Worm (Caenorhabditis elegans): ENCODE results near the gene clx-1.

Gene clx-1

DNA sequence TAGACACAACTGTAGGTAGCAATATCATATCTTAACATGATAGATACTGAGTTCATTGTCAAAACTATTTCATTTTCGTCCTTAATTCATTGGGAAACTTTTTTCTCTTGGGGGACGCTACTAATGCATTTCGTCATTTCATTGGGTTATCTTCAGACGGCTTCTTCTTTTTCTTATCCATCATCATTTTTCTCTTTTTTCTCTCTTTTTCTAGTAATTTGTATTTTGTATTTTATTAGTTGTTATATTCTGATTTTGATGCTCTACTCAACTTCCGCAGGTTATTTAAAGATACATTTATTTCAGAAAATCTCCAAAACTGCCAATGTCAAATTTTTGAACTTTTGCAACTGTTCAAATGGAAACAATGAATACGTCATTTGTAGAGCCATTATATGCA is 9.1 kb downstream of the clx-1 start, which contains the start of gene npr-35:
Gene npr-35 (plus strand): TSS at position 301 of the 400 bp plus-strand sequence.
- TF ChIP-seq nhr-11 (tag; optimal IDR thresholded peaks at IDR 0.05) (no peak), unc-62 (GFP tag; optimal IDR thresholded peaks at IDR 0.05 in 1 of 2) (peak in 1 of 2 experiments; percentile 80), unc-62 (tag; optimal IDR thresholded peaks at IDR 0.05) (no peak)

DNA sequence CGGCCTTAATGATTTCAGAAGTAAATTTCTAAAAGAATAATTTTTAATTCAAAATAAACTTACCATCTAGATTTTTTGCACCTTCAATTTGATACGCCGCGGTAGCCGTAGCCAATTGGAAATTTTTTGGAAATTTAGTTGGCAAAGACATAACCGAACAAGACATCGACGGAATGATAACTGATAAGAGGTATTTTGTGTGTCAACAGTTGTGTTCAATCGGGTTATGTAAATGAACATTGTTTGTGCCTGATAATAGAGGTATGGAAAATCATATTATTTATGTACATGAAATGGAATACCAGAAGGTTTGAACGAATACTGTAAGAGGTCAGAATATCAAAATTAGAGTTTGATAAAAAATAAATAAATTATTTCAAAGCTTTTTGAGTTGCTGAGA is 13.4 kb downstream of the clx-1 start, which contains the start of gene klo-1:
Gene klo-1 (minus strand): TSS at position 388 of the 400 bp plus-strand sequence.
- peak; percentile 96 for TF ChIP-seq pqm-1 (tag; optimal IDR thresholded peaks at IDR 0.05)
- no peak for TF ChIP-seq daf-16 (GFP tag; optimal IDR thresholded peaks at IDR 0.05)
- TF ChIP-seq daf-16 (tag; optimal IDR thresholded peaks at IDR 0.05) = peak; percentile 93
- TF ChIP-seq lsy-2 (tag; optimal IDR thresholded peaks at IDR 0.05) = no peak
- TF ChIP-seq dpl-1 (GFP tag; optimal IDR thresholded peaks at IDR 0.05) = no peak
- no peak for TF ChIP-seq php-3 (GFP tag; IDR thresholded peaks at IDR 0.05)
- peak; percentile 7; the same call in 1 of the 2 replicates for TF ChIP-seq dmd-6 (GFP tag; IDR thresholded peaks at IDR 0.05)
- no peak for TF ChIP-seq F37D6.2 (tag; optimal IDR thresholded peaks at IDR 0.05)
- TF ChIP-seq unc-39 (tag; optimal IDR thresholded peaks at IDR 0.05) = no peak
- no peak for TF ChIP-seq duxl-1 (tag; optimal IDR thresholded peaks at IDR 0.05; ENCODE audit: poor library complexity)
- TF ChIP-seq mdl-1 (tag; optimal IDR thresholded peaks at IDR 0.05) = no peak
- TF ChIP-seq attf-4 (tag; optimal IDR thresholded peaks at IDR 0.05) = no peak
- no peak for TF ChIP-seq hlh-11 (tag; optimal IDR thresholded peaks at IDR 0.05)
- no peak for TF ChIP-seq saeg-2 (GFP tag; IDR thresholded peaks at IDR 0.05)
- TF ChIP-seq fos-1 (tag; optimal IDR thresholded peaks at IDR 0.05) = no peak
- TF ChIP-seq ctbp-1 (GFP tag; IDR thresholded peaks at IDR 0.05) = no peak
- TF ChIP-seq daf-12 (tag; optimal IDR thresholded peaks at IDR 0.05) = no peak
- TF ChIP-seq ceh-62 (tag; optimal IDR thresholded peaks at IDR 0.05) = no peak
- TF ChIP-seq nhr-237 (tag; optimal IDR thresholded peaks at IDR 0.05) = no peak
- peak in 1 of 2 experiments; percentile 26 for TF ChIP-seq unc-62 (GFP tag; optimal IDR thresholded peaks at IDR 0.05 in 1 of 2)
- TF ChIP-seq unc-62 (tag; optimal IDR thresholded peaks at IDR 0.05) = no peak
- TF ChIP-seq nhr-28 (tag; optimal IDR thresholded peaks at IDR 0.05) = peak; percentile 80
- TF ChIP-seq Y48G9A.11 (GFP tag; IDR thresholded peaks at IDR 0.05) = no peak

DNA sequence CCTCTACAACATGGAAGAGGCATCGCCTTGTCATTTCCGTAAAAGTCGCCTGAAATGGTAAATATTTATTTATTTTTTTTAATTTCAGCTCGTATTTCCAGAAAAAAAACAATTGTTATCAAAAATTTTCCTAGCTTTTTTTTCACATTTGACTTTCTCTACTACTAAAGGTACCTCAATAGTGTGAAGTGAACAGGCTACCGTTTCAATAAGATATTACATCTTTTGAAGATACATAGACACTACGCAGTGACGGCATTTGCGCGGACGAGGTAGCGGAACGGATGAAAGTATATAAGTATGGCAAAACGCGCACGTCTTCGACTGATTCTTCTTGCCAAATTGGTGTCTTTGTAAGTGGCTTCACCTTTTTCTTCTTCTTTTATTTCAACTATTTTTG is 18.7 kb downstream of the clx-1 start, which contains the start of gene col-14:
Gene col-14 (plus strand): TSS at position 301 of the 400 bp plus-strand sequence.
- TF ChIP-seq nhr-41 (GFP tag; IDR thresholded peaks at IDR 0.05) = no peak
- no peak for TF ChIP-seq vab-7 (GFP tag; IDR thresholded peaks at IDR 0.05)
- TF ChIP-seq set-16 (GFP tag; IDR thresholded peaks at IDR 0.05) = no peak
- no peak for TF ChIP-seq saeg-2 (GFP tag; IDR thresholded peaks at IDR 0.05)
- TF ChIP-seq unc-130 (GFP tag; optimal IDR thresholded peaks at IDR 0.05) = no peak
- no peak for TF ChIP-seq duxl-1 (tag; optimal IDR thresholded peaks at IDR 0.05; ENCODE audit: poor library complexity)
- no peak for TF ChIP-seq zag-1 (tag; optimal IDR thresholded peaks at IDR 0.05)
- no peak for TF ChIP-seq skn-1 (tag; optimal IDR thresholded peaks at IDR 0.05)
- no peak for TF ChIP-seq rbr-2 (tag; optimal IDR thresholded peaks at IDR 0.05)
- TF ChIP-seq unc-62 (GFP tag; optimal IDR thresholded peaks at IDR 0.05 in 1 of 2) = no peak
- no peak for TF ChIP-seq unc-62 (tag; optimal IDR thresholded peaks at IDR 0.05)

DNA sequence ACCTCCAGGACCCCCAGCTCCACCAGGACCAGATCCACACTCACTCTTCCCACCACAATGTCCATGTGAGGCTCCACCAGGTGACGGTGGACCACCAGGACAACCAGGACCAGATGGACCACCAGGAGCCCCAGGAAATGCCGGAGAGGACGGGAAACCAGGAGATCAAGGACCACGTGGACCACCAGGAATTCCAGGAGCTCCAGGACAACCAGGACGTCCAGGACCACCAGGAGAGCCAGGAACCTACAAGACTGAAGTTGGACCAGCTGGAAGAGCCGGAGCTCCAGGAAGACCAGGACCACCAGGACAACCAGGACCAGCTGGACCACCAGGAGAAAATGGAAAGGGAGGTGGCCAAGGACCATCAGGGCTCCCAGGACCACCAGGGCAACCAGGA is 19.7 kb downstream of the clx-1 start:
- TF ChIP-seq madf-5 (GFP tag; IDR thresholded peaks at IDR 0.05) (0 out of 4 replicates have a peak, but pooled peaks of 1 of the 2 experiments have one; percentile 45), mdt-29 (GFP tag; IDR thresholded peaks at IDR 0.05) (no peak), snpc-1.2 (GFP tag; IDR thresholded peaks at IDR 0.05) (no peak), aha-1 (tag) (peak; percentile 21), egl-27 (tag; optimal IDR thresholded peaks at IDR 0.05) (no peak), cey-2 (tag; optimal IDR thresholded peaks at IDR 0.05; ENCODE audit: borderline replicate concordance, insufficient read depth) (no peak), daf-16 (GFP tag; optimal IDR thresholded peaks at IDR 0.05) (no peak), daf-16 (tag; optimal IDR thresholded peaks at IDR 0.05) (no peak), nhr-102 (tag; optimal IDR thresholded peaks at IDR 0.05) (no peak), nhr-6 (tag; optimal IDR thresholded peaks at IDR 0.05) (no peak), zfp-2 (tag; optimal IDR thresholded peaks at IDR 0.05) (no peak), ztf-7 (tag; optimal IDR thresholded peaks at IDR 0.05) (no peak), F26F4.8 (GFP tag; conservative IDR thresholded peaks at IDR 0.05) (no peak), madf-9 (GFP tag; conservative IDR thresholded peaks at IDR 0.05) (no peak), ZK337.2 (GFP tag; IDR thresholded peaks at IDR 0.05) (no peak), php-3 (GFP tag; IDR thresholded peaks at IDR 0.05) (no peak), F49E8.2 (tag; optimal IDR thresholded peaks at IDR 0.05; ENCODE audit: borderline replicate concordance) (no peak), T26A8.4 (GFP tag; IDR thresholded peaks at IDR 0.05) (0 out of 2 replicates have a peak, but pooled peaks have one; percentile 47), pha-4 (GFP tag; IDR thresholded peaks at IDR 0.05) (no peak), pha-4 (tag; optimal IDR thresholded peaks at IDR 0.05) (no peak)

Data from whole organism, L4 larva.